Fruit fly (Drosophila melanogaster): ENCODE data around the gene Gss1.

Gene Gss1

dm6 chrX:17844623-17845022, 44.7 kb upstream of the Gss1 start, which contains the start of the genes CG8142 and Ucp4A (continued):
- TF ChIP-seq Sox14 (GFP tag; optimal IDR thresholded peaks at IDR 0.05) (peak; percentile 81), Eip93F (GFP tag; optimal IDR thresholded peaks at IDR 0.05) (peak; percentile 76), net (GFP tag; optimal IDR thresholded peaks at IDR 0.05) (peak; percentile 78), CG3032 (tag; optimal IDR thresholded peaks at IDR 0.05) (peak; percentile 94), CG6792 (GFP tag; optimal IDR thresholded peaks at IDR 0.05) (peak; percentile 88), achi (GFP tag; optimal IDR thresholded peaks at IDR 0.05) (peak; percentile 88), OdsH (GFP tag; optimal IDR thresholded peaks at IDR 0.05) (peak; percentile 92), CG6854 (GFP tag; optimal IDR thresholded peaks at IDR 0.05) (peak; percentile 57), CG16779 (tag; optimal IDR thresholded peaks at IDR 0.05) (no peak), CG32006 (GFP tag; optimal IDR thresholded peaks at IDR 0.05) (peak; percentile 91), Ets21C (GFP tag; optimal IDR thresholded peaks at IDR 0.05) (peak; percentile 69), Sox102F (GFP tag; optimal IDR thresholded peaks at IDR 0.05) (no peak), svp (GFP tag) (peak; percentile 96), Gug (GFP tag; IDR thresholded peaks at IDR 0.05) (peak; percentile 95), Hr38 (GFP tag; optimal IDR thresholded peaks at IDR 0.05) (no peak)

dm6 chrX:17845820-17846379, 43.4 kb upstream of the Gss1 start:
- no peak for TF ChIP-seq CG6276 (GFP tag; optimal IDR thresholded peaks at IDR 0.05)
- no peak for TF ChIP-seq CG8319 (GFP tag; optimal IDR thresholded peaks at IDR 0.05)
- no peak for TF ChIP-seq lz (GFP tag; optimal IDR thresholded peaks at IDR 0.05)
- peak; percentile 56 for TF ChIP-seq fkh (GFP tag; optimal IDR thresholded peaks at IDR 0.05)
- TF ChIP-seq Blimp-1 (GFP tag; optimal IDR thresholded peaks at IDR 0.05): no peak
- no peak for TF ChIP-seq Ets96B (tag; optimal IDR thresholded peaks at IDR 0.05)
- TF ChIP-seq Eip75B (GFP tag; optimal IDR thresholded peaks at IDR 0.05): no peak

- no peak for TF ChIP-seq achi (GFP tag; optimal IDR thresholded peaks at IDR 0.05)
- no peak for TF ChIP-seq spab (GFP tag; optimal IDR thresholded peaks at IDR 0.05)
- no peak for TF ChIP-seq ss (GFP tag; optimal IDR thresholded peaks at IDR 0.05)
- 0 out of 3 replicates have a peak, but pooled peaks have one; percentile 16 for TF ChIP-seq CG6163 (GFP tag; IDR thresholded peaks at IDR 0.05)
- TF ChIP-seq Ets21C (GFP tag; optimal IDR thresholded peaks at IDR 0.05): no peak
- no peak for TF ChIP-seq Hr39 (GFP tag; optimal IDR thresholded peaks at IDR 0.05)
- TF ChIP-seq Lpt (GFP tag; optimal IDR thresholded peaks at IDR 0.05): no peak
- TF ChIP-seq CG9139 (GFP tag; optimal IDR thresholded peaks at IDR 0.05): no peak
- no peak for TF ChIP-seq CG11902 (GFP tag; optimal IDR thresholded peaks at IDR 0.05)
- TF ChIP-seq esn (GFP tag; optimal IDR thresholded peaks at IDR 0.05): peak; percentile 38
- TF ChIP-seq Sox14 (GFP tag; optimal IDR thresholded peaks at IDR 0.05): no peak
- no peak for TF ChIP-seq Smox (GFP tag; optimal IDR thresholded peaks at IDR 0.05)
- no peak for TF ChIP-seq Blimp-1 (GFP tag; optimal IDR thresholded peaks at IDR 0.05)
- TF ChIP-seq CG11762 (GFP tag; optimal IDR thresholded peaks at IDR 0.05; ENCODE audit: insufficient read depth): no peak
- TF ChIP-seq Sox102F (GFP tag; optimal IDR thresholded peaks at IDR 0.05): no peak
- no peak for TF ChIP-seq CG8319 (GFP tag; optimal IDR thresholded peaks at IDR 0.05)
- no peak for TF ChIP-seq net (GFP tag; optimal IDR thresholded peaks at IDR 0.05)
- TF ChIP-seq CG4318 (GFP tag; optimal IDR thresholded peaks at IDR 0.05): no peak
- no peak for TF ChIP-seq lz (GFP tag; optimal IDR thresholded peaks at IDR 0.05)
- TF ChIP-seq Met (GFP tag; optimal IDR thresholded peaks at IDR 0.05): no peak
- TF ChIP-seq Hr4 (GFP tag; optimal IDR thresholded peaks at IDR 0.05): no peak
- no peak for TF ChIP-seq cyc (GFP tag; optimal IDR thresholded peaks at IDR 0.05)
- no peak for TF ChIP-seq CG31627 (GFP tag; optimal IDR thresholded peaks at IDR 0.05)
- TF ChIP-seq fkh (GFP tag; optimal IDR thresholded peaks at IDR 0.05): peak; percentile 100
- peak; percentile 69 for TF ChIP-seq Eip78C (GFP tag)
- TF ChIP-seq CG34406 (GFP tag; optimal IDR thresholded peaks at IDR 0.05): no peak
- no peak for TF ChIP-seq fd85E (GFP tag; optimal IDR thresholded peaks at IDR 0.05)
- no peak for TF ChIP-seq CG16779 (tag; optimal IDR thresholded peaks at IDR 0.05)
- TF ChIP-seq CG11294 (GFP tag; IDR thresholded peaks at IDR 0.05): no peak
- no peak for TF ChIP-seq eg (GFP tag; IDR thresholded peaks at IDR 0.05)
- no peak for TF ChIP-seq CG6854 (GFP tag; optimal IDR thresholded peaks at IDR 0.05)
- no peak for TF ChIP-seq svp (GFP tag)
- TF ChIP-seq CG7368 (GFP tag; optimal IDR thresholded peaks at IDR 0.05): no peak
- TF ChIP-seq CG1621 (tag; optimal IDR thresholded peaks at IDR 0.05): no peak
Measured at dm6 chrX:17850179-17850578, 39.2 kb upstream of the Gss1 start, which contains the start of the genes CG15814 and Spt7. Gene CG15814 (minus strand): TSS chrX:17850342. Gene Spt7 (plus strand): TSS chrX:17850460.
